Worm (Caenorhabditis elegans) whole organism, mixed stage, embryonic: ENCODE measurements around the gene bcf-1.

Experiments
- M03D4.4 ChIP-seq: sonication (generic microtip); optimal IDR thresholded peaks from 2 replicates; lab custom pipeline; 2017; ENCODE audit warnings: mild to moderate bottlenecking, missing genetic modification characterization, missing compliant biosample characterization
- bed-3 ChIP-seq: fragments of 200-800 bp; sonication (Bioruptor generic); optimal IDR thresholded peaks from 3 replicates; lab custom pipeline; 2018; ENCODE audit warnings: mild to moderate bottlenecking, missing genetic modification characterization, moderate library complexity, missing compliant biosample characterization
- blmp-1 ChIP-seq: fragments of 150-350 bp; optimal IDR thresholded peaks from 2 replicates; lab custom pipeline; 2014; ENCODE audit warnings: missing biosample characterization, missing genetic modification characterization
- ceh-39 ChIP-seq: fragments of 150-350 bp; optimal IDR thresholded peaks from 2 replicates; lab custom pipeline; 2014; ENCODE audit warnings: missing biosample characterization, missing genetic modification characterization
- ceh-43 ChIP-seq: fragments of 200-800 bp; sonication (Bioruptor generic); optimal IDR thresholded peaks from 2 replicates; lab custom pipeline; 2018; ENCODE audit warnings: mild to moderate bottlenecking, missing genetic modification characterization, moderate library complexity, missing compliant biosample characterization
- ceh-83 ChIP-seq: fragments of 200-800 bp; sonication (Bioruptor generic); optimal IDR thresholded peaks from 2 replicates; lab custom pipeline; 2018; ENCODE audit warnings: mild to moderate bottlenecking, missing genetic modification characterization, missing compliant biosample characterization
- ces-1 ChIP-seq: fragments of 150-350 bp; optimal IDR thresholded peaks from 2 replicates; lab custom pipeline; 2014; ENCODE audit warnings: missing biosample characterization, missing genetic modification reagents, missing genetic modification characterization
- drap-1 ChIP-seq: fragments of 200-800 bp; sonication (Bioruptor generic); optimal IDR thresholded peaks from 3 replicates; lab custom pipeline; 2018; ENCODE audit warnings: mild to moderate bottlenecking, missing genetic modification characterization, missing compliant biosample characterization
- elt-1 ChIP-seq: sonication (generic microtip); optimal IDR thresholded peaks from 2 replicates; lab custom pipeline; 2017; ENCODE audit warnings: missing genetic modification characterization, mild to moderate bottlenecking, missing compliant biosample characterization, antibody characterized with exemption, moderate library complexity, borderline replicate concordance; ENCODE audit not compliant: insufficient read depth
- elt-3 ChIP-seq: fragments of 150-350 bp; optimal IDR thresholded peaks from 2 replicates; lab custom pipeline; 2014; ENCODE audit warnings: missing biosample characterization, missing genetic modification characterization
- flh-1 ChIP-seq: fragments of 200-800 bp; sonication (Bioruptor generic); optimal IDR thresholded peaks from 2 replicates; lab custom pipeline; 2018; ENCODE audit warnings: mild to moderate bottlenecking, missing genetic modification characterization, moderate library complexity, missing compliant biosample characterization
- ham-2 ChIP-seq: fragments of 200-800 bp; sonication (Bioruptor generic); optimal IDR thresholded peaks from 2 replicates; lab custom pipeline; 2018; ENCODE audit warnings: mild to moderate bottlenecking, missing genetic modification characterization, missing compliant biosample characterization
- hlh-1 ChIP-seq: fragments of 150-350 bp; optimal IDR thresholded peaks from 2 replicates; lab custom pipeline; 2014; ENCODE audit warnings: missing biosample characterization, missing genetic modification reagents, missing genetic modification characterization
- lin-13 ChIP-seq: fragments of 150-350 bp; optimal IDR thresholded peaks from 2 replicates; lab custom pipeline; 2014; ENCODE audit warnings: missing biosample characterization, missing genetic modification characterization
- lin-32 ChIP-seq: fragments of 200-800 bp; sonication (Bioruptor generic); optimal IDR thresholded peaks from 2 replicates; lab custom pipeline; 2018; ENCODE audit warnings: mild to moderate bottlenecking, missing genetic modification characterization, missing compliant biosample characterization
- lsy-2 ChIP-seq: fragments of 150-350 bp; optimal IDR thresholded peaks from 2 replicates; lab custom pipeline; 2014; ENCODE audit warnings: missing biosample characterization, missing genetic modification characterization
- mab-5 ChIP-seq: fragments of 150-350 bp; optimal IDR thresholded peaks from 2 replicates; lab custom pipeline; 2014; ENCODE audit warnings: missing biosample characterization, missing genetic modification characterization
- mls-2 ChIP-seq: sonication (generic microtip); optimal IDR thresholded peaks from 2 replicates; lab custom pipeline; 2016; ENCODE audit warnings: mild to moderate bottlenecking, missing genetic modification characterization, moderate library complexity, missing compliant biosample characterization
- nhr-12 ChIP-seq: fragments of 150-350 bp; optimal IDR thresholded peaks from 2 replicates; lab custom pipeline; 2014; ENCODE audit warnings: missing biosample characterization, missing genetic modification characterization
- nhr-2 ChIP-seq: fragments of 150-350 bp; optimal IDR thresholded peaks from 2 replicates; lab custom pipeline; 2014; ENCODE audit warnings: missing biosample characterization, missing genetic modification characterization
- nhr-237 ChIP-seq: fragments of 150-350 bp; optimal IDR thresholded peaks from 2 replicates; lab custom pipeline; 2014; ENCODE audit warnings: missing biosample characterization, missing genetic modification characterization
- nhr-28 ChIP-seq: fragments of 150-350 bp; optimal IDR thresholded peaks from 2 replicates; lab custom pipeline; 2014; ENCODE audit warnings: missing biosample characterization, missing genetic modification characterization
- nhr-76 ChIP-seq: sonication (generic microtip); optimal IDR thresholded peaks from 2 replicates; lab custom pipeline; 2017; ENCODE audit warnings: missing biosample characterization, missing genetic modification characterization
- pha-4 ChIP-seq: fragments of 150-350 bp; optimal IDR thresholded peaks from 2 replicates; lab custom pipeline; 2018; ENCODE audit warnings: missing biosample characterization, missing genetic modification reagents, missing genetic modification characterization
- sem-2 ChIP-seq: fragments of 200-800 bp; sonication (Bioruptor generic); optimal IDR thresholded peaks from 2 replicates; lab custom pipeline; 2018; ENCODE audit warnings: mild to moderate bottlenecking, missing genetic modification characterization, missing compliant biosample characterization
- snpc-4 ChIP-seq: fragments of 150-350 bp; optimal IDR thresholded peaks from 2 replicates; lab custom pipeline; 2014; ENCODE audit warnings: missing biosample characterization, missing genetic modification characterization
- sptf-1 ChIP-seq: sonication (generic microtip); optimal IDR thresholded peaks from 2 replicates; lab custom pipeline; 2017; ENCODE audit warnings: mild to moderate bottlenecking, missing genetic modification characterization, moderate library complexity, missing compliant biosample characterization
- tbx-8 ChIP-seq: fragments of 200-800 bp; sonication (Bioruptor generic); optimal IDR thresholded peaks from 2 replicates; lab custom pipeline; 2018; ENCODE audit warnings: mild to moderate bottlenecking, missing genetic modification characterization, moderate library complexity, missing compliant biosample characterization
- unc-120 ChIP-seq: sonication (generic microtip); optimal IDR thresholded peaks from 2 replicates; lab custom pipeline; 2017; ENCODE audit warnings: missing genetic modification characterization, missing compliant biosample characterization; ENCODE audit not compliant: poor library complexity, severe bottlenecking
- unc-39 ChIP-seq: fragments of 150-350 bp; optimal IDR thresholded peaks from 2 replicates; lab custom pipeline; 2014; ENCODE audit warnings: missing biosample characterization, missing genetic modification characterization
- unc-62 ChIP-seq: fragments of 150-350 bp; optimal IDR thresholded peaks from 2 replicates; lab custom pipeline; 2014; ENCODE audit warnings: missing biosample characterization, missing genetic modification reagents, missing genetic modification characterization
- zip-8 ChIP-seq: fragments of 150-350 bp; optimal IDR thresholded peaks from 2 replicates; lab custom pipeline; 2014; ENCODE audit warnings: missing biosample characterization, missing genetic modification characterization
- ztf-11 ChIP-seq: fragments of 150-350 bp; optimal IDR thresholded peaks from 2 replicates; lab custom pipeline; 2014; ENCODE audit warnings: missing biosample characterization, missing genetic modification characterization

Gene bcf-1

ce11 chrV:6398922-6399321 lies 9.7 kb downstream of the bcf-1 start:
- TF ChIP-seq elt-1 (no peak), elt-3 (tag; lab: Kevin White, UChicago) (no peak), nhr-237 (tag; lab: Kevin White, UChicago) (no peak), pha-4 (tag; lab: Kevin White, UChicago) (no peak), ceh-83 (no peak), nhr-28 (tag; lab: Kevin White, UChicago) (no peak), nhr-76 (no peak), lin-13 (tag; lab: Kevin White, UChicago) (no peak), snpc-4 (no peak), ceh-39 (tag; lab: Kevin White, UChicago) (no peak), nhr-12 (tag; lab: Kevin White, UChicago) (no peak), mls-2 (tag; lab: Kevin White, UChicago) (no peak)
- TF ChIP-seq, all 35 proteins: peak for 0

DNA sequence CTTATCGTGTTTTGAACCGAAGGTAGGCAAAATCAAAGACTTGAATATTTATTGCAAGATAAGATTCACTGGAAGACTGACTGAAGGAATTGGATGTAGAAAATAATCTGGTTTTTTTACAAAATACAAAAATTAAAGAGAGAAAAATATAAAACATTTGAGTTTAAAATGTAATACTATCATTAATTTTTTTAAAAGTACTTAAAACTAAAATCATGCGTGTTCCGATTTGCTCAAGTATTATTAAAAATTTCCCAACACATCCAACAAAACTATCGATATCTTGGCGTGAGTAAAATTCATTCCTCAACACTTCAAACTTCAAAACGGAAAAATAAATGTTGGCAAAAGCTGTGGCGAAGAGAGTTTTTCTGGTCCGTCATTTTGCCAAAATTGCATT lies 18.4 kb downstream of the bcf-1 start, which contains the start of gene F57F4.1:
Gene F57F4.1 (plus strand): TSS at position 301 of the 400 bp plus-strand sequence.
- no peak for TF ChIP-seq ces-1
- TF ChIP-seq unc-120 (tag; lab: Kevin White, UChicago) = no peak
- TF ChIP-seq ceh-39 (tag; lab: Kevin White, UChicago) = no peak
- no peak for TF ChIP-seq lin-32 (GFP tag; lab: Kevin White, UChicago)

- TF ChIP-seq sptf-1 (tag; lab: Kevin White, UChicago) = no peak
- no peak for TF ChIP-seq lin-32 (GFP tag; lab: Kevin White, UChicago)
- TF ChIP-seq flh-1 = no peak
- no peak for TF ChIP-seq hlh-1 (tag; lab: Kevin White, UChicago)
These were observed 18.9 kb downstream of the bcf-1 start, which contains the start of gene F57F4.2 for ce11 chrV:6389634-6390033. F57F4.2 (minus strand) TSS chrV:6389734.

DNA sequence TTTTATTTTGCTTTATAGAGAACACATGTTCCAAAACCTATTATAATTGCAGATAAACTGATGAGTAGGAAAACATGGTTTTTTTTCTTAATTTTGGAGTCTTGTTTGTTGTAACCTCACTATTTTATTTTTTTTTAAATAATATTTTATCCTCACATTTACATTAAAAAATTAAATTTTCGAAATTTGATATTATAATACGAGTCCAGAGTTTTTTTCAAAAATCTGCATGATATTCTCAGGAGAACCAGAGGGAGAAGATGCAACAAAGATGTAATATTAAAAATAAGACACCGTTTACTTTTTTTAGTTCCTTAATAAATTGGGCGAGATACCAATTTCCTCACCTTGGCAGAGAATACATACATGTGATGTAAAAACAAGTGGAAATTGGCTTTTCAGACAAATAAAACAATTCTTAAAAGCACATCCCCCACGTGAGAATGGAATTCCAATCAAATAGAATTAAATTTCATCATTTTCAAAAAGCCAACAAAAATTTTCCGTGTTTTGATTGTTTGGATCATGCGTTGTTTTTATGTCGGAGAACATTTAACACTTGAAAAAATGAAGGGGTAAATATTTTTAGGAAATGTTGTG lies 22.8 kb downstream of the bcf-1 start:
- TF ChIP-seq ztf-11 (tag; lab: Kevin White, UChicago) (no peak), tbx-8 (GFP tag; lab: Kevin White, UChicago) (no peak), nhr-28 (tag; lab: Kevin White, UChicago) (no peak), unc-62 (GFP tag; lab: Kevin White, UChicago) (no peak), ceh-43 (no peak), hlh-1 (tag; lab: Kevin White, UChicago) (no peak), ces-1 (no peak), bed-3 (GFP tag; lab: Kevin White, UChicago) (no peak), lsy-2 (tag; lab: Kevin White, UChicago) (no peak), lin-32 (GFP tag; lab: Kevin White, UChicago) (no peak), elt-1 (no peak), ceh-83 (no peak), elt-3 (tag; lab: Kevin White, UChicago) (no peak), nhr-2 (tag; lab: Kevin White, UChicago) (no peak), lin-13 (tag; lab: Kevin White, UChicago) (no peak), nhr-237 (tag; lab: Kevin White, UChicago) (no peak), mab-5 (tag; lab: Kevin White, UChicago) (no peak), sem-2 (no peak)

DNA sequence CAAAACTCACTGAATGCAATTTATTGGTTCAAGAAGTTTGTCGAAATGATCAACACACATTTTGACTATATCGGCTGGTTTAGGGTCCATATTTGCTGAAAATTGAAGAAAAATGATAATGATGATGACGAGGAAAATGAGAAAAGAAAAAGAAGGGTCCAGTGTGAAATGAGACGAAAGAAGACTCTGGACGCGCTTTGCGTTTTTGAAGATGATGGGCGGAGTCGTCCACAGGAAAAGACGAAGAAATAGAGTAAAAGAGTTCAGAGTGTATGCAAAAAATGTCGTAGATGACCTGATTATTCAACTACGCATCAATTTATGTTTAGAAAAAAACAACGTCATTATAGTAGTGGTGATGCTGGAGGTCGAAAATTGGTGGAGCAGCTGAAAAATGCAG lies 33.7 kb downstream of the bcf-1 start, which contains the start of gene F13H6.5:
Gene F13H6.5 (minus strand): TSS at position 101 of the 400 bp plus-strand sequence.
- TF ChIP-seq nhr-237 (tag; lab: Kevin White, UChicago) = no peak
- no peak for TF ChIP-seq elt-3 (tag; lab: Kevin White, UChicago)
- no peak for TF ChIP-seq sptf-1 (tag; lab: Kevin White, UChicago)
- TF ChIP-seq M03D4.4 (tag; lab: Kevin White, UChicago) = no peak

- no peak for TF ChIP-seq elt-1
- no peak for TF ChIP-seq zip-8 (tag; lab: Kevin White, UChicago)
- no peak for TF ChIP-seq nhr-2 (tag; lab: Kevin White, UChicago)
- no peak for TF ChIP-seq elt-3 (tag; lab: Kevin White, UChicago)
- TF ChIP-seq blmp-1 (tag; lab: Kevin White, UChicago) = no peak
- TF ChIP-seq nhr-12 (tag; lab: Kevin White, UChicago) = no peak
- TF ChIP-seq unc-120 (tag; lab: Kevin White, UChicago) = no peak
- no peak for TF ChIP-seq unc-62 (GFP tag; lab: Kevin White, UChicago)
- TF ChIP-seq ham-2 (GFP tag; lab: Kevin White, UChicago) = no peak
- no peak for TF ChIP-seq ztf-11 (tag; lab: Kevin White, UChicago)
- no peak for TF ChIP-seq drap-1 (GFP tag; lab: Kevin White, UChicago)
- TF ChIP-seq ceh-83 = no peak
- TF ChIP-seq nhr-76 = no peak
- TF ChIP-seq lsy-2 (tag; lab: Kevin White, UChicago) = no peak
- no peak for TF ChIP-seq M03D4.4 (tag; lab: Kevin White, UChicago)
- TF ChIP-seq pha-4 (tag; lab: Kevin White, UChicago) = no peak
- TF ChIP-seq unc-39 (tag; lab: Kevin White, UChicago) = no peak
These were observed 40.1 kb downstream of the bcf-1 start for ce11 chrV:6368494-6368893.
